Fruit fly (Drosophila melanogaster) whole organism: ENCODE results near the gene Acp1.
"Not testable (repeated sequence)": the region's sequence is repeated elsewhere in the genome, so short reads cannot be mapped to it uniquely, and the experiment has no call there.

ENCODE experiments used
- CG8478 ChIP-seq: fragments of >200 bp; optimal IDR thresholded peaks from 2 replicates; lab custom pipeline; 2018; ENCODE audit warnings: inconsistent platforms
- Dll ChIP-seq: fragments of >200 bp; optimal IDR thresholded peaks from 2 replicates; lab custom pipeline; 2017
- EcR ChIP-seq, 2 experiments: fragments of >200 bp; optimal IDR thresholded peaks; 2 replicates each; lab custom pipeline; 2017; ENCODE audit warnings: missing biosample characterization in 2 of 2, missing genetic modification characterization in 2 of 2, missing genetic modification reagents in 2 of 2
- pan ChIP-seq: fragments of >200 bp; optimal IDR thresholded peaks from 2 replicates; lab custom pipeline; 2017
- psq ChIP-seq: fragments of >200 bp; optimal IDR thresholded peaks from 2 replicates; lab custom pipeline; 2017
- usp ChIP-seq: fragments of >200 bp; optimal IDR thresholded peaks from 2 replicates; lab custom pipeline; 2017; ENCODE audit warnings: missing biosample characterization, missing genetic modification characterization, mixed read lengths

Gene Acp1

DNA sequence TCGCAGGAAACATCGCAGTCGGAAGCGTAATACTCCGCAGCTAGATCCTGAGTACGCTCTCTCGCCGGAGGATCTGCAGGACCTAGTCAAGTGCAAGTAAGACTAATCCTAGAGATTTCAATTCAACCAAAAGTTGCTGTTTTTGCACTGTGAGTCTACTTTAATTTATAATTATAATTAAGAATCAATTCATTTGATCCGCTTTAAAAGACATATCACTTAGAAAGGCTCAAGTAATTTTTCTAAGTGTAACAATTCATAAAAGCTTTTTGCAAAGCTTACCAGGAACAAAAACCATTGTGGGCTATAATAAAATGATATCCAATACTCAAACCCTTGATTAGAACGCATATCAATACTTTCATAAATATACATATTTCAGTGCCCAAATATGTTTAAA lies 15.5 kb upstream of the Acp1 start:
- TF ChIP-seq CG8478 (no peak), psq (lab: Kevin White, UChicago) (no peak), EcR (GFP tag; optimal IDR thresholded peaks at IDR 0.05; lab: Kevin White, UChicago) (no peak), Dll (lab: Kevin White, UChicago) (no peak), pan (lab: Kevin White, UChicago) (no peak), usp (GFP tag; lab: Kevin White, UChicago) (no peak)

dm6 chr2L:7754539-7754938 lies 13.2 kb upstream of the Acp1 start:
- TF ChIP-seq CG8478 (no peak), Dll (lab: Kevin White, UChicago) (no peak), pan (lab: Kevin White, UChicago) (no peak), EcR (GFP tag; optimal IDR thresholded peaks at IDR 0.05; lab: Kevin White, UChicago) (no peak), usp (GFP tag; lab: Kevin White, UChicago) (no peak), psq (lab: Kevin White, UChicago) (no peak)

DNA sequence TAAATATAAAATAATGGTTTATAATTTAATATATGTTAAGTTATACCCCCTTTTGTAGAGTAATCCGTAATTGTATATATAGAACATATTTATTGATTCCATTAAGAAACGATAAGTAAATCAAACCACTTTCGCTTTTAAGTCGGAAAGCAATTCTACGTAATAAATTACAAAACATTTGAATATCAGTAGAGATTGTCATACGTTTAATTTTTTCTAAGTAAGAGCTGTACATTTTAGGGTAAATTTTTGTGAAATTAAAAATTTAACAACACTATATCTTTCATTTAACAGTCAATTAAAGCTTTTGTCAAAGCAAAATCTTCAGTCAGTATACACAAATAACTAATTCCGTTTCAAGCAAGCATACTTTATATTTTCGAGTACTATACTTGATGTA lies 12.5 kb upstream of the Acp1 start, which contains the start of gene CG46025:
Gene CG46025 (plus strand): TSS at position 301 of the 400 bp plus-strand sequence.
- TF ChIP-seq CG8478 (no peak), usp (GFP tag; lab: Kevin White, UChicago) (no peak), Dll (lab: Kevin White, UChicago) (no peak), pan (lab: Kevin White, UChicago) (no peak), psq (lab: Kevin White, UChicago) (no peak), EcR (GFP tag; optimal IDR thresholded peaks at IDR 0.05; lab: Kevin White, UChicago) (no peak)

DNA sequence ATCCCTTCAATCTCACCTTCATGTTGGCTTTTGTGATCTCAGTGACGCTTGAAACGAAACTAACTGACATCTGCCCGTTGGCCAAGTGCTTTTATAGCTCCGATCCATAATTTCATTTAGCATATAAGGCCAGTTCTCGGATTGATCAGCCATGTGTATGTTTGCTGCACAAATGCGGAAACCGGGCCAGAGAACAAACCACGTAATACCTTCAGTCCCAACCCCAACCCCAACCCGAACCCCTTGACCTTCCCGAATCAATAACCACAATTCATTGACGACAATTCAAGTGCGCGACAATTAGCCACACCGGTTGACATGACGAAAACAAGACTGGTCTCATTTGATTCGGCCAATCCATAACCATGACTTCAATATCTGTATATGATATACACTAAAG lies 11.7 kb upstream of the Acp1 start, which contains the start of gene CG7203:
Gene CG7203 (minus strand): TSS at position 101 of the 400 bp plus-strand sequence.
- no peak for TF ChIP-seq pan (lab: Kevin White, UChicago)
- no peak for TF ChIP-seq EcR (GFP tag; optimal IDR thresholded peaks at IDR 0.05; lab: Kevin White, UChicago)
- TF ChIP-seq CG8478, result no peak
- TF ChIP-seq usp (GFP tag; lab: Kevin White, UChicago), result no peak

DNA sequence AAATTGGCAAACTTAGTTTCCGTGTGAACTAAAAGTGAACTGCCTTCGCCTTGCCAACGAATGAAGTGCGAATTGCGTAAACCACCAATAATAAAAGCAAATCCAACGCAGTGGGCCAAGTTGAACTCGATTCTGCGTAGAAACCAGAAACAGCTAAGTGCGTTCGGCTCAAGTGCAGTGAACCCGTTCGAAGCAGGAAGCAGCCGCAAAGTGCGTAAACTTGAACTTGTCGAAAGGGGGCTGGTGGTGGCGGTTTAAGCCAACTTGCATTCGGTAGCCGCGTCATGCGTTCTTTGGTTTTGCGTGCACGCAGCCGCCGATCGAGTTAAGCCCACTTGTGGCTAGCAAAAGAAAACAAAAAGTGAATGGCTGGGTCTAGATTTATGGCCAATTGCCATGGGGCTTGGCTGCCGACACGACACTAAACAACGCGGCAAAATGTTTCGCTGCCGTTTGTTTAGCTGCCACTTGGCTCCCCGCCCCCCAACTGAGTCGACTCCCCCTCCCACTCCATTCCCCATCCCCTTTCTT lies 9.4 kb upstream of the Acp1 start:
- peak in 1 of 2 experiments; percentile 72 for TF ChIP-seq EcR (GFP tag; optimal IDR thresholded peaks at IDR 0.05; lab: Kevin White, UChicago)
- TF ChIP-seq psq (lab: Kevin White, UChicago), result no peak

DNA sequence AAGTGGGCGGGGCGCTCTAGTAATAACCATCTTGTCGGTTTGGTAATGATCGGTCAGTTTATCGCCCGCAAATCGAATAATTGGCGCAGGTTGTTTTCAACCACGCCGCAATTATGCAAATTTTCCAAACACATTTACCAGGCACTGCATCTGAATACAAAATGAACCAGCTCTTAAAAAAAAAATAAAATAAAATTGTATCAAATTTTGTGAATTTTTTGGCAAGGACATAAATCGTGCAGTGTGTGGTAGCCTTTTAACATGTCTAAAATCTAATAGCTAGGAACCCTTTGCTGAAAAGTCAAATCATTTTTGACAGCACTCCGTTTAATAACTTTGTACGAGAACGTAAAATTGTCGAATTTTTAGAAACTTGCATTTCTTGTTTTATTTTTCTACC lies 5.6 kb upstream of the Acp1 start, which contains the start of gene ATPsynGL:
Gene ATPsynGL (plus strand): TSS at position 301 of the 400 bp plus-strand sequence.
- no peak for TF ChIP-seq pan (lab: Kevin White, UChicago)
- no peak for TF ChIP-seq CG8478
- no peak for TF ChIP-seq psq (lab: Kevin White, UChicago)
- TF ChIP-seq Dll (lab: Kevin White, UChicago), result no peak
- TF ChIP-seq EcR (GFP tag; optimal IDR thresholded peaks at IDR 0.05; lab: Kevin White, UChicago), result no peak
- TF ChIP-seq usp (GFP tag; lab: Kevin White, UChicago), result no peak

dm6 chr2L:7744739-7745138 lies 3.4 kb upstream of the Acp1 start, which contains the start of gene CG7214:
TSS of gene CG7214 (minus strand) at chr2L:7744839.
- TF ChIP-seq Dll (lab: Kevin White, UChicago) (no peak), usp (GFP tag; lab: Kevin White, UChicago) (no peak), EcR (GFP tag; optimal IDR thresholded peaks at IDR 0.05; lab: Kevin White, UChicago) (no peak), pan (lab: Kevin White, UChicago) (no peak), CG8478 (no peak), psq (lab: Kevin White, UChicago) (no peak)

DNA sequence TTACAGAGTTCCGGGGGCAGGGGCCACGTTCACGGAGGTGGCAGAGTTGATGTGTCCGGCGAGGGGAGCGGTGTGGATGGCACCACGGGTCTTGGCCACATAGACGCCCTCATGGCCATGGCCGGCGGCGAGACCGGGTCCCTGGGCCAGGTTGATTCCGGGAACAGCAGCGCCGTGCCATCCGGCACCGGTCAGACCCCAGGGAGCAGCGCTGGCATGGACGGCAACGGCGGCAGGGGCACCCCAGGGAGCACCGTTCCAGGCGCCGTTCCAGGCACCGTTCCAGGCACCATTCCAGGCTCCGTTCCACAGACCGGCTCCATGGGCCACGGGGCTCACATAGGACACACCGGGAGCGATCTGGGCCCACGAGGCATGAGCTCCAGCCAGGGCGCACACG lies 2.9 kb upstream of the Acp1 start:
- no peak for TF ChIP-seq psq (lab: Kevin White, UChicago)
- no peak for TF ChIP-seq CG8478
- no peak for TF ChIP-seq usp (GFP tag; lab: Kevin White, UChicago)
- no peak for TF ChIP-seq pan (lab: Kevin White, UChicago)
- no peak for TF ChIP-seq Dll (lab: Kevin White, UChicago)
- TF ChIP-seq EcR (GFP tag; optimal IDR thresholded peaks at IDR 0.05; lab: Kevin White, UChicago), result no peak

DNA sequence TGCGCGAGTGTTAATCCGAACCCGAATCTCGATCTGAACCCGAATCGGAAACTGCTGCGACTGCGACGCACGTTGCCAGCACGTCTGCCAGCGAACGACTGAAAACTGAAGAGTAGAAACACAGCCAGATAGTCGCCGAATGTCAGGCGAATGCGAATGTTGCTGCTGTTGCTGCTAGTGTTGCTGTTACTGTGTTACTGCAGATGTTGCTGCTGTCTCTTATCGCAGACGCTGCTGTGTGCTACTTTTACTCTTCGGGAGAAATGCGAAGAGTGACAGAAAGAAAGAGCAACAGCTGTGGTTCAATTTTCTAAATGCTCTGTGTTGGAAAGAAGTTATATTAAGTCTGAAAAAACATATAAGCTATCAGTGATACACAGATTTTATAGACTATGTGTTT lies 2.6 kb downstream of the Acp1 start, which contains the start of gene CG31904:
Gene CG31904 (minus strand): TSS at position 101 of the 400 bp plus-strand sequence.
- TF ChIP-seq psq (lab: Kevin White, UChicago); Dll (lab: Kevin White, UChicago); CG8478: not testable (repeated sequence)

DNA sequence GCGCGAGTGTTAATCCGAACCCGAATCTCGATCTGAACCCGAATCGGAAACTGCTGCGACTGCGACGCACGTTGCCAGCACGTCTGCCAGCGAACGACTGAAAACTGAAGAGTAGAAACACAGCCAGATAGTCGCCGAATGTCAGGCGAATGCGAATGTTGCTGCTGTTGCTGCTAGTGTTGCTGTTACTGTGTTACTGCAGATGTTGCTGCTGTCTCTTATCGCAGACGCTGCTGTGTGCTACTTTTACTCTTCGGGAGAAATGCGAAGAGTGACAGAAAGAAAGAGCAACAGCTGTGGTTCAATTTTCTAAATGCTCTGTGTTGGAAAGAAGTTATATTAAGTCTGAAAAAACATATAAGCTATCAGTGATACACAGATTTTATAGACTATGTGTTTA lies 8.8 kb downstream of the Acp1 start, which contains the start of gene CG13796:
Gene CG13796 (minus strand): TSS at position 101 of the 400 bp plus-strand sequence.
- not testable (repeated sequence) for TF ChIP-seq psq (lab: Kevin White, UChicago); CG8478; EcR (GFP tag; optimal IDR thresholded peaks at IDR 0.05; lab: Kevin White, UChicago)

- TF ChIP-seq EcR (GFP tag; optimal IDR thresholded peaks at IDR 0.05; lab: Kevin White, UChicago) (no peak), Dll (lab: Kevin White, UChicago) (no peak), pan (lab: Kevin White, UChicago) (no peak), usp (GFP tag; lab: Kevin White, UChicago) (no peak), CG8478 (no peak)
These were observed 14.9 kb downstream of the Acp1 start, which contains the start of gene CG13795 for dm6 chr2L:7726268-7726997. TSS of gene CG13795 (minus strand) at chr2L:7726298.

DNA sequence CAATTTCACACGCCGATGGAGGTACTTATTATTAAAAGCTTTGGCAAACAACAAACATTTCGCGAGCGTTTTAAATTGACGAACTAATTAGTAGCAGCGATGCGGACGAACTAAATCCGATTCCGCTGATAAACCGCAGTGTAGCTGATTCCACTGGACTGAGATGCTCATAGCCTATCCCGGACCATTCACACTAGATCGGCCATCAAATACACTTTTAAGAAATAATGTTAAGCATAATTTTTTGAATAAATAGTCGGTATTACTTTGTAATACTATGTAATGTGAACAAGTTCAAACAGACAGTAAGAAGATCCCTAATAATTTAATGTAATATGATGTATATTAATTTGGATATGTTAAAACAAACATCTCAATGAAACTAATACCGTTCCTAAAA lies 18.6 kb downstream of the Acp1 start, which contains the start of gene CG13794:
Gene CG13794 (minus strand): TSS at position 101 of the 400 bp plus-strand sequence.
- TF ChIP-seq CG8478 (no peak), psq (lab: Kevin White, UChicago) (no peak), pan (lab: Kevin White, UChicago) (no peak), Dll (lab: Kevin White, UChicago) (no peak), EcR (GFP tag; optimal IDR thresholded peaks at IDR 0.05; lab: Kevin White, UChicago) (no peak), usp (GFP tag; lab: Kevin White, UChicago) (no peak)
